Fruit fly (Drosophila melanogaster) whole organism, prepupa: ENCODE data around the gene ClpP.

Source experiments
- Blimp-1 ChIP-seq: fragments of 200-800 bp; sonication (Bioruptor generic); optimal IDR thresholded peaks from 3 replicates; lab custom pipeline; 2017; ENCODE audit warnings: missing biosample characterization, missing genetic modification characterization, mild to moderate bottlenecking, moderate library complexity, missing genetic modification reagents
- eg ChIP-seq: fragments of 200-800 bp; sonication (Bioruptor generic); IDR thresholded peaks from 3 replicates; pipeline ENCODE4 v1.3.6; 2022; ENCODE audit warnings: missing biosample characterization, missing genetic modification characterization

- TF ChIP-seq eg (GFP tag; lab: Robert Waterston, UW) (no peak), Blimp-1 (GFP tag; lab: Kevin White, UChicago) (no peak)
Measured at dm6 chr2L:10396488-10396824, 39.9 kb downstream of the ClpP start, which contains the start of gene Cnot4.
